Fruit fly (Drosophila melanogaster) whole organism, embryonic: ENCODE data around the gene eEF1delta.
A peak's percentile ranks its signal among the peaks of the same experiment; 100 is the strongest.

Experiments used
- Atf3 ChIP-seq: fragments of 200-800 bp; sonication (Bioruptor generic); optimal IDR thresholded peaks from 3 replicates; lab custom pipeline; 2016; ENCODE audit warnings: missing biosample characterization, missing genetic modification characterization
- BEAF-32 ChIP-seq: fragments of 200-800 bp; sonication (Bioruptor generic); optimal IDR thresholded peaks from 3 replicates; lab custom pipeline; 2017; ENCODE audit warnings: missing biosample characterization, missing genetic modification characterization, mild to moderate bottlenecking, moderate library complexity, missing genetic modification reagents
- CG10366 ChIP-seq: fragments of 200-800 bp; sonication (Bioruptor generic); IDR thresholded peaks from 2 replicates; pipeline ENCODE4 v1.3.6; 2022; ENCODE audit warnings: missing biosample characterization, missing genetic modification characterization
- CG11560 ChIP-seq: fragments of 200-800 bp; sonication (Bioruptor generic); IDR thresholded peaks from 3 replicates; pipeline ENCODE4 v1.3.6; 2022; ENCODE audit warnings: missing biosample characterization, missing genetic modification characterization
- CG12391 ChIP-seq: fragments of 200-800 bp; sonication (Bioruptor generic); optimal IDR thresholded peaks from 3 replicates; lab custom pipeline; 2018; ENCODE audit warnings: missing biosample characterization, mild to moderate bottlenecking, missing genetic modification characterization, moderate library complexity
- CG12769 ChIP-seq: fragments of 200-800 bp; sonication (Bioruptor generic); optimal IDR thresholded peaks from 2 replicates; lab custom pipeline; 2019; ENCODE audit warnings: missing biosample characterization, mild to moderate bottlenecking, missing genetic modification characterization, moderate library complexity
- CG13123 ChIP-seq: fragments of 200-800 bp; sonication (Bioruptor generic); optimal IDR thresholded peaks from 2 replicates; lab custom pipeline; 2016; ENCODE audit warnings: missing biosample characterization, missing genetic modification characterization
- CG1529 ChIP-seq: fragments of 200-800 bp; sonication (Bioruptor generic); optimal IDR thresholded peaks from 3 replicates; lab custom pipeline; 2018; ENCODE audit warnings: missing biosample characterization, missing genetic modification characterization
- CG15696 ChIP-seq: fragments of 200-800 bp; sonication (Bioruptor generic); optimal IDR thresholded peaks from 2 replicates; lab custom pipeline; 2019; ENCODE audit warnings: missing biosample characterization, mild to moderate bottlenecking, missing genetic modification characterization, moderate library complexity
- CG1603 ChIP-seq: fragments of 200-800 bp; sonication (Bioruptor generic); optimal IDR thresholded peaks from 2 replicates; lab custom pipeline; 2019; ENCODE audit warnings: missing biosample characterization, mild to moderate bottlenecking, missing genetic modification characterization, moderate library complexity
- CG2116 ChIP-seq: fragments of 200-800 bp; sonication (Bioruptor generic); optimal IDR thresholded peaks from 3 replicates; lab custom pipeline; 2018; ENCODE audit warnings: missing biosample characterization, mild to moderate bottlenecking, missing genetic modification characterization
- CG2875 ChIP-seq: fragments of 200-800 bp; sonication (Bioruptor generic); optimal IDR thresholded peaks from 2 replicates; lab custom pipeline; 2017; ENCODE audit warnings: missing biosample characterization, mild to moderate bottlenecking, missing genetic modification characterization, missing genetic modification reagents
- CG30020 ChIP-seq: fragments of 200-800 bp; optimal IDR thresholded peaks from 2 replicates; lab custom pipeline; 2019; ENCODE audit warnings: missing biosample characterization, mild to moderate bottlenecking, missing genetic modification characterization, moderate library complexity
- CG3847 ChIP-seq: fragments of 200-800 bp; sonication (Bioruptor generic); IDR thresholded peaks from 2 replicates; pipeline ENCODE4 v1.3.6; 2022; ENCODE audit warnings: missing biosample characterization, missing genetic modification characterization
- CG4854 ChIP-seq: fragments of 200-800 bp; sonication (Bioruptor generic); optimal IDR thresholded peaks from 2 replicates; lab custom pipeline; 2016; ENCODE audit warnings: missing biosample characterization, missing genetic modification characterization, inconsistent platforms
- CG7963 ChIP-seq: fragments of 200-800 bp; sonication (Bioruptor generic); IDR thresholded peaks from 3 replicates; pipeline ENCODE4 v1.3.6; 2022; ENCODE audit warnings: missing biosample characterization, missing genetic modification characterization; ENCODE audit not compliant: partially characterized antibody
- Dll ChIP-seq: fragments of 200-800 bp; sonication (Bioruptor generic); IDR thresholded peaks from 4 replicates; pipeline ENCODE4 v1.3.6; 2022; ENCODE audit warnings: missing biosample characterization, missing genetic modification characterization; ENCODE audit not compliant: partially characterized antibody
- Dref ChIP-seq: fragments of 200-800 bp; sonication (Bioruptor generic); IDR thresholded peaks from 2 replicates; pipeline ENCODE4 v1.3.6; 2022; ENCODE audit warnings: missing biosample characterization, missing genetic modification characterization
- Drgx ChIP-seq: fragments of 200-800 bp; sonication (Bioruptor generic); IDR thresholded peaks from 2 replicates; pipeline ENCODE4 v1.3.6; 2022; ENCODE audit warnings: missing biosample characterization, missing genetic modification characterization
- Elba2 ChIP-seq: fragments of 200-800 bp; sonication (Bioruptor generic); optimal IDR thresholded peaks from 3 replicates; lab custom pipeline; 2016; ENCODE audit warnings: missing biosample characterization, missing genetic modification characterization
- HLH54F ChIP-seq: fragments of 200-800 bp; sonication (Bioruptor generic); optimal IDR thresholded peaks from 3 replicates; lab custom pipeline; 2016; ENCODE audit warnings: missing biosample characterization, missing genetic modification characterization
- Lim3 ChIP-seq: fragments of 200-800 bp; sonication (Bioruptor generic); IDR thresholded peaks from 2 replicates; pipeline ENCODE4 v1.3.6; 2022; ENCODE audit warnings: missing biosample characterization, missing genetic modification characterization
- MESR4 ChIP-seq: fragments of 200-800 bp; sonication (Bioruptor generic); optimal IDR thresholded peaks from 2 replicates; lab custom pipeline; 2018; ENCODE audit warnings: missing biosample characterization, mild to moderate bottlenecking, missing genetic modification characterization, moderate library complexity
- Oaz ChIP-seq: fragments of 200-800 bp; sonication (Bioruptor generic); IDR thresholded peaks from 2 replicates; pipeline ENCODE4 v1.3.6; 2022; ENCODE audit warnings: missing biosample characterization, missing genetic modification characterization
- Scr ChIP-seq: fragments of 200-800 bp; sonication (Bioruptor generic); IDR thresholded peaks from 2 replicates; pipeline ENCODE4 v1.3.6; 2022; ENCODE audit warnings: missing biosample characterization, missing genetic modification characterization; ENCODE audit not compliant: partially characterized antibody
- Side ChIP-seq: fragments of 200-800 bp; sonication (Bioruptor generic); optimal IDR thresholded peaks from 2 replicates; lab custom pipeline; 2016; ENCODE audit warnings: missing biosample characterization, missing genetic modification characterization
- Stat92E ChIP-seq, 3 experiments: fragments of >200 bp in 2 of 3; fragments of 200-800 bp in 1 of 3; sonication (Bioruptor generic) in 1 of 3; optimal IDR thresholded peaks; 2 replicates each; lab custom pipeline; 2017 to 2019; ENCODE audit warnings: missing biosample characterization in 3 of 3, missing genetic modification characterization in 3 of 3, mild to moderate bottlenecking in 1 of 3, moderate library complexity in 1 of 3
- Taf1 ChIP-seq: fragments of 200-800 bp; sonication (Bioruptor generic); IDR thresholded peaks from 2 replicates; pipeline ENCODE4 v1.3.6; 2022; ENCODE audit warnings: missing biosample characterization, missing genetic modification characterization
- Trl ChIP-seq, 3 experiments: fragments of >200 bp in 2 of 3; fragments of 200-800 bp in 1 of 3; sonication (Bioruptor generic) in 1 of 3; optimal IDR thresholded peaks; 2 replicates in 1 of 3; 3 replicates in 2 of 3; lab custom pipeline; 2016 to 2017; ENCODE audit warnings: missing biosample characterization in 1 of 3, missing genetic modification characterization in 1 of 3
- YL-1 ChIP-seq: fragments of 200-800 bp; sonication (Bioruptor generic); optimal IDR thresholded peaks from 3 replicates; lab custom pipeline; 2017; ENCODE audit warnings: missing biosample characterization, mild to moderate bottlenecking, missing genetic modification characterization
- ab ChIP-seq: fragments of 200-800 bp; sonication (Bioruptor generic); optimal IDR thresholded peaks from 2 replicates; lab custom pipeline; 2016; ENCODE audit warnings: missing biosample characterization, missing genetic modification characterization
- ara ChIP-seq: fragments of 200-800 bp; sonication (Bioruptor generic); IDR thresholded peaks from 2 replicates; pipeline ENCODE4 v1.3.6; 2022; ENCODE audit warnings: missing biosample characterization, missing genetic modification characterization
- bowl ChIP-seq: fragments of 200-800 bp; sonication (Bioruptor generic); IDR thresholded peaks from 2 replicates; pipeline ENCODE4 v1.3.6; 2022; ENCODE audit warnings: missing biosample characterization, missing genetic modification characterization
- br ChIP-seq: fragments of >200 bp; optimal IDR thresholded peaks from 2 replicates; lab custom pipeline; 2017
- ci ChIP-seq: fragments of 200-800 bp; sonication (Bioruptor generic); IDR thresholded peaks from 3 replicates; pipeline ENCODE4 v1.3.6; 2022; ENCODE audit warnings: missing biosample characterization, missing genetic modification characterization
- esg ChIP-seq: fragments of 200-800 bp; sonication (Bioruptor generic); conservative IDR thresholded peaks from 2 replicates; pipeline ENCODE4 v1.3.6; 2022; ENCODE audit warnings: missing biosample characterization, missing genetic modification characterization
- lilli ChIP-seq: fragments of 200-800 bp; sonication (Bioruptor generic); optimal IDR thresholded peaks from 3 replicates; lab custom pipeline; 2016; ENCODE audit warnings: missing biosample characterization, missing genetic modification characterization
- nerfin-1 ChIP-seq: fragments of 200-800 bp; sonication (Bioruptor generic); optimal IDR thresholded peaks from 3 replicates; lab custom pipeline; 2019; ENCODE audit warnings: missing biosample characterization, mild to moderate bottlenecking, missing genetic modification characterization, moderate library complexity
- nerfin-2 ChIP-seq: fragments of 200-800 bp; sonication (Bioruptor generic); IDR thresholded peaks from 2 replicates; pipeline ENCODE4 v1.3.6; 2022; ENCODE audit warnings: missing biosample characterization, missing genetic modification characterization; ENCODE audit not compliant: partially characterized antibody
- phol ChIP-seq: fragments of 200-800 bp; sonication (Bioruptor generic); optimal IDR thresholded peaks from 3 replicates; lab custom pipeline; 2018; ENCODE audit warnings: missing biosample characterization, mild to moderate bottlenecking, missing genetic modification characterization, moderate library complexity
- repo ChIP-seq: fragments of 200-800 bp; sonication (Bioruptor generic); optimal IDR thresholded peaks from 2 replicates; lab custom pipeline; 2016; ENCODE audit warnings: missing biosample characterization, missing genetic modification characterization
- sqz ChIP-seq: fragments of 200-800 bp; sonication (Bioruptor generic); optimal IDR thresholded peaks from 3 replicates; lab custom pipeline; 2018; ENCODE audit warnings: missing biosample characterization, mild to moderate bottlenecking, missing genetic modification characterization
- stwl ChIP-seq: fragments of 200-800 bp; sonication (Bioruptor generic); optimal IDR thresholded peaks from 3 replicates; lab custom pipeline; 2018; ENCODE audit warnings: missing biosample characterization, mild to moderate bottlenecking, missing genetic modification characterization, moderate library complexity
- sug ChIP-seq: fragments of 200-800 bp; optimal IDR thresholded peaks from 2 replicates; lab custom pipeline; 2019; ENCODE audit warnings: missing biosample characterization, mild to moderate bottlenecking, missing genetic modification characterization, moderate library complexity
- trem ChIP-seq: fragments of 200-800 bp; optimal IDR thresholded peaks from 3 replicates; lab custom pipeline; 2019; ENCODE audit warnings: missing biosample characterization, mild to moderate bottlenecking, missing genetic modification characterization, moderate library complexity
- unc-4 ChIP-seq: fragments of 200-800 bp; sonication (Bioruptor generic); IDR thresholded peaks from 2 replicates; pipeline ENCODE4 v1.3.6; 2022; ENCODE audit warnings: missing biosample characterization, missing genetic modification characterization; ENCODE audit not compliant: partially characterized antibody
- vfl ChIP-seq: fragments of 200-800 bp; sonication (Bioruptor generic); optimal IDR thresholded peaks from 2 replicates; lab custom pipeline; 2016; ENCODE audit warnings: missing biosample characterization, missing genetic modification characterization
- wek ChIP-seq: fragments of 200-800 bp; sonication (Bioruptor generic); optimal IDR thresholded peaks from 3 replicates; lab custom pipeline; 2018; ENCODE audit warnings: missing biosample characterization, mild to moderate bottlenecking, missing genetic modification characterization, moderate library complexity

The eEF1delta gene

DNA sequence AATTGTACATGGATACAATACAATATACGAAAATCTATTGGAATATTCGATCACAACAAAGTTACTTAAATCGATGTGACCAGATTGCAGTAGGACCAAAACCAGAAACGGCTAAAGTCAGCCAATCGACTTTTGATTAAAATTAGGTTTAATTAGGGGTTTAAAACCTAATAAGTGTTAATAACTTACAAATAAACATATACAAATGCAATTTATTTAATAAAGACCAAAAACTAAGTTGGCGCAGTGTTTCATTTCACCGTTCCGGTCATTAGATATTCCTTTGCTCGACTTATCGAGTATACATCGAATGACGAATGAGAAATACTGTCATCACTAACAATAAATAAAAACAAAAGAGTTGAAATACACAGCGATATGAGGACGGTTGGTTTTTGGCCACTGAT is 18.1 kb downstream of the eEF1delta start, which contains the start of the genes bsk and CG31717 (continued):
- no peak for TF ChIP-seq Lim3 (GFP tag; lab: Robert Waterston, UW)
- no peak for TF ChIP-seq ara
- no peak for TF ChIP-seq CG12769 (tag; lab: Kevin White, UChicago)
- no peak for TF ChIP-seq CG7963 (GFP tag; lab: Robert Waterston, UW)
- no peak for TF ChIP-seq nerfin-2 (GFP tag; lab: Robert Waterston, UW)
- TF ChIP-seq Taf1, result no peak
- TF ChIP-seq CG3847, result no peak
- TF ChIP-seq CG2875 (GFP tag; lab: Kevin White, UChicago), result no peak
- no peak for TF ChIP-seq repo (GFP tag; lab: Kevin White, UChicago)
- no peak for TF ChIP-seq br (lab: Kevin White, UChicago)
- TF ChIP-seq CG1603, result peak; percentile 93
- TF ChIP-seq Oaz (GFP tag; lab: Robert Waterston, UW), result no peak
- TF ChIP-seq phol (tag; lab: Kevin White, UChicago), result peak; percentile 46
- TF ChIP-seq Drgx (GFP tag; lab: Robert Waterston, UW), result no peak
- no peak for TF ChIP-seq vfl (GFP tag; lab: Kevin White, UChicago)
- peak; percentile 75 for TF ChIP-seq stwl (tag; lab: Kevin White, UChicago)
- TF ChIP-seq CG12391, result no peak
- no peak for TF ChIP-seq Atf3
- TF ChIP-seq Dref (GFP tag; lab: Robert Waterston, UW), result peak; percentile 71
- TF ChIP-seq CG13123 (GFP tag; lab: Kevin White, UChicago), result no peak
- no peak for TF ChIP-seq sqz
- peak; percentile 38 for TF ChIP-seq nerfin-1
- TF ChIP-seq Elba2, result peak; percentile 83
- no peak for TF ChIP-seq CG15696 (tag; lab: Kevin White, UChicago)
- no peak for TF ChIP-seq CG4854 (GFP tag; lab: Kevin White, UChicago)
- no peak for TF ChIP-seq wek (GFP tag; lab: Kevin White, UChicago)
- TF ChIP-seq CG11560 (tag; lab: Robert Waterston, UW), result peak; percentile 99
- TF ChIP-seq CG1529 (GFP tag; lab: Kevin White, UChicago), result no peak
- TF ChIP-seq Trl (optimal IDR thresholded peaks at IDR 0.05; lab: Kevin White, UChicago), result no peak
- no peak for TF ChIP-seq Trl (GFP tag; optimal IDR thresholded peaks at IDR 0.05; lab: Kevin White, UChicago)
- TF ChIP-seq lilli (GFP tag; lab: Kevin White, UChicago), result peak; percentile 7
- peak; percentile 36 for TF ChIP-seq YL-1 (GFP tag; lab: Kevin White, UChicago)
- TF ChIP-seq ab (GFP tag; lab: Kevin White, UChicago), result no peak
- no peak for TF ChIP-seq HLH54F (GFP tag; lab: Kevin White, UChicago)
- TF ChIP-seq sug (tag; lab: Kevin White, UChicago), result no peak
- no peak for TF ChIP-seq ci
- TF ChIP-seq esg, result no peak
- TF ChIP-seq CG10366 (GFP tag; lab: Robert Waterston, UW), result no peak
- TF ChIP-seq bowl, result no peak
- TF ChIP-seq trem (tag; lab: Kevin White, UChicago), result peak; percentile 82

DNA sequence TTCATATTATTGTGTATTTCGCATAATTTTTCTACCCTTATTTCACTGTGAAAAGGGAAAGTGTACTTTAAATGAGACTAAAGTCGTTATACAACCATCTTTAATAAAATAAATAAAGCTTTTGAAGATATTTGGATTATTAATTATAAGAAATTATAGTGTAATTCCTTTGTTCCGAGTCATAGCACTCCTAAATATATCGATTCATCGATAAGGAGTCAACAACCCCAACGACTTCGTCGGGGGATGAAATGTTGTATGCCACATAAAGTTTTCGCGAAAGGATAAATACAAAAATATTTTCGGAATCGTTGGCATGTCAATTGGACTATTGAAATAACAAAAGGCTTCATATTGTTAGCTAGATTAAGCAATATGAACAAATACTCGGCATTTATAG is 19.3 kb downstream of the eEF1delta start, which contains the start of gene Ror:
Gene Ror (plus strand): TSS at position 252 of the 400 bp plus-strand sequence.
- TF ChIP-seq nerfin-1, result peak; percentile 43
- TF ChIP-seq sqz, result no peak
- TF ChIP-seq Stat92E (GFP tag; optimal IDR thresholded peaks at IDR 0.05; lab: Kevin White, UChicago), result no peak
- peak; percentile 50 for TF ChIP-seq BEAF-32
- peak; percentile 71 for TF ChIP-seq CG2116 (GFP tag; lab: Kevin White, UChicago)
- TF ChIP-seq unc-4 (GFP tag; lab: Robert Waterston, UW), result peak; percentile 47; the same call in 1 of the 2 replicates
- TF ChIP-seq CG30020 (tag; lab: Kevin White, UChicago), result peak; percentile 64
- peak; percentile 1 for TF ChIP-seq stwl (tag; lab: Kevin White, UChicago)
- no peak for TF ChIP-seq Side (GFP tag; lab: Kevin White, UChicago)
- peak; percentile 47; the same call in 1 of the 2 replicates for TF ChIP-seq Scr (GFP tag; lab: Robert Waterston, UW)
- TF ChIP-seq MESR4 (GFP tag; lab: Kevin White, UChicago), result peak; percentile 7
- TF ChIP-seq Dll (GFP tag; lab: Robert Waterston, UW), result 0 out of 4 replicates have a peak, but pooled peaks have one; percentile 12
- TF ChIP-seq, all 482 proteins: peak for 9
